Fruit fly (Drosophila melanogaster) whole organism, pupa: ENCODE results near the gene CG43725.

Experiments used
- CG10348 ChIP-seq: fragments of 200-800 bp; sonication (Bioruptor generic); IDR thresholded peaks from 2 replicates; pipeline ENCODE4 v1.3.6; 2022; ENCODE audit warnings: missing biosample characterization, missing genetic modification characterization
- CG12605 ChIP-seq: fragments of 200-800 bp; sonication (Bioruptor generic); IDR thresholded peaks from 2 replicates; pipeline ENCODE4 v1.3.6; 2022; ENCODE audit warnings: missing biosample characterization, missing genetic modification characterization
- CG13204 ChIP-seq: fragments of 200-800 bp; sonication (Bioruptor generic); optimal IDR thresholded peaks from 2 replicates; lab custom pipeline; 2018; ENCODE audit warnings: missing biosample characterization, mild to moderate bottlenecking, missing genetic modification characterization, moderate library complexity
- CG14655 ChIP-seq: fragments of 200-800 bp; sonication (Bioruptor generic); optimal IDR thresholded peaks from 3 replicates; lab custom pipeline; 2017; ENCODE audit warnings: mild to moderate bottlenecking, missing biosample characterization, missing genetic modification reagents, missing genetic modification characterization
- CG15710 ChIP-seq: fragments of 200-800 bp; sonication (Bioruptor generic); optimal IDR thresholded peaks from 2 replicates; lab custom pipeline; 2018; ENCODE audit warnings: missing biosample characterization, mild to moderate bottlenecking, missing genetic modification characterization, moderate library complexity
- CG17806 ChIP-seq: fragments of 200-800 bp; sonication (Bioruptor generic); optimal IDR thresholded peaks from 2 replicates; lab custom pipeline; 2018; ENCODE audit warnings: missing biosample characterization, mild to moderate bottlenecking, missing genetic modification characterization, moderate library complexity
- CG32121 ChIP-seq: fragments of 200-800 bp; sonication (Bioruptor generic); IDR thresholded peaks from 2 replicates; pipeline ENCODE4 v1.3.6; 2022; ENCODE audit warnings: missing biosample characterization, missing genetic modification characterization
- CG34367 ChIP-seq: fragments of 200-800 bp; sonication (Bioruptor generic); optimal IDR thresholded peaks from 2 replicates; lab custom pipeline; 2018; ENCODE audit warnings: missing biosample characterization, mild to moderate bottlenecking, missing genetic modification characterization
- CG4496 ChIP-seq: fragments of 200-800 bp; sonication (Bioruptor generic); IDR thresholded peaks from 3 replicates; pipeline ENCODE4 v1.3.6; 2022; ENCODE audit warnings: missing biosample characterization, missing genetic modification characterization
- CG8159 ChIP-seq: fragments of 200-800 bp; sonication (Bioruptor generic); optimal IDR thresholded peaks from 3 replicates; lab custom pipeline; 2018; ENCODE audit warnings: missing biosample characterization, mild to moderate bottlenecking, missing genetic modification characterization, moderate library complexity
- CG8301 ChIP-seq: fragments of 200-800 bp; sonication (Bioruptor generic); optimal IDR thresholded peaks from 2 replicates; lab custom pipeline; 2018; ENCODE audit warnings: missing biosample characterization, mild to moderate bottlenecking, missing genetic modification characterization
- CG9948 ChIP-seq: fragments of 200-800 bp; sonication (Bioruptor generic); optimal IDR thresholded peaks from 2 replicates; lab custom pipeline; 2018; ENCODE audit warnings: missing biosample characterization, mild to moderate bottlenecking, missing genetic modification characterization, moderate library complexity
- D1 ChIP-seq: fragments of 200-800 bp; sonication (Bioruptor generic); optimal IDR thresholded peaks from 2 replicates; lab custom pipeline; 2018; ENCODE audit warnings: missing biosample characterization, mild to moderate bottlenecking, missing genetic modification characterization, moderate library complexity
- EcR ChIP-seq: fragments of 200-800 bp; sonication (Bioruptor generic); optimal IDR thresholded peaks from 3 replicates; lab custom pipeline; 2019; ENCODE audit warnings: missing biosample characterization, missing genetic modification characterization, mild to moderate bottlenecking, moderate library complexity, missing genetic modification reagents
- Ets98B ChIP-seq: fragments of 200-800 bp; sonication (Bioruptor generic); IDR thresholded peaks from 2 replicates; pipeline ENCODE4 v1.3.6; 2022; ENCODE audit warnings: missing biosample characterization, missing genetic modification characterization
- Pif1A ChIP-seq: fragments of 200-800 bp; sonication (Bioruptor generic); optimal IDR thresholded peaks from 3 replicates; lab custom pipeline; 2016; ENCODE audit warnings: missing biosample characterization, missing genetic modification characterization
- Pif1B ChIP-seq: fragments of 200-800 bp; sonication (Bioruptor generic); optimal IDR thresholded peaks from 3 replicates; lab custom pipeline; 2016; ENCODE audit warnings: missing biosample characterization, missing genetic modification characterization
- Snoo ChIP-seq: fragments of 200-800 bp; sonication (Bioruptor generic); optimal IDR thresholded peaks from 3 replicates; lab custom pipeline; 2017; ENCODE audit warnings: missing biosample characterization, mild to moderate bottlenecking, missing genetic modification characterization, inconsistent platforms
- fd96Ca ChIP-seq: fragments of 200-800 bp; sonication (Bioruptor generic); IDR thresholded peaks from 3 replicates; pipeline ENCODE4 v1.3.6; 2022; ENCODE audit warnings: missing biosample characterization, missing genetic modification characterization
- gl ChIP-seq: fragments of 200-800 bp; sonication (Bioruptor generic); optimal IDR thresholded peaks from 2 replicates; lab custom pipeline; 2018; ENCODE audit warnings: missing biosample characterization, mild to moderate bottlenecking, missing genetic modification characterization
- rn ChIP-seq: fragments of 200-800 bp; sonication (Bioruptor generic); IDR thresholded peaks from 2 replicates; pipeline ENCODE4 v1.3.6; 2022; ENCODE audit warnings: missing biosample characterization, missing genetic modification characterization

CG43725 gene

dm6 chr2L:11067970-11068369 lies 7.3 kb upstream of the CG43725 start:
- no peak for TF ChIP-seq Pif1A (GFP tag; lab: Kevin White, UChicago)
- no peak for TF ChIP-seq CG8301 (tag; lab: Kevin White, UChicago)
- no peak for TF ChIP-seq EcR (GFP tag; lab: Kevin White, UChicago)
- no peak for TF ChIP-seq CG17806
- peak; percentile 13 for TF ChIP-seq Pif1B (GFP tag; lab: Kevin White, UChicago)
- TF ChIP-seq, all 21 proteins: peak for 1

DNA sequence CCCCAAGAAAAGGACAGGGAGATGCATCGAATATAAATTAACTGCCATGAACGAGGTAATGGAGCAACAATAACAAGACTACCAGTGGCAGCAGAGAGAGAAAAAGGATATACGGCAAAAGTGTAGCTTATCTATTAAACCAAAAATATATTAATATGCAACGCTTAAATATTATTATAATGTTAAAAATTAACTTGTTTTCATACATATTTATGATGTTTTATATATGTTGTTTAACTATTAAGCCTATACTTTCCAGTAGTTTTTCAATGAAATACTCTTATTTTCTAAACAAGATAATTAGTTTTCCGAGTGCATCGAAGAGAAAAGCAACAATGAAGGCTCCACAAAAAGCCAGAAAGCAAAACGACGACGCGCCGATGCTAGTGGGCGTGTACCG lies 6.9 kb upstream of the CG43725 start:
- TF ChIP-seq CG34367 (tag; lab: Kevin White, UChicago) (peak; percentile 32), Pif1A (GFP tag; lab: Kevin White, UChicago) (no peak), Snoo (no peak), fd96Ca (GFP tag; lab: Robert Waterston, UW) (no peak), CG32121 (GFP tag; lab: Robert Waterston, UW) (no peak), CG14655 (GFP tag; lab: Kevin White, UChicago) (peak; percentile 46), CG10348 (GFP tag; lab: Robert Waterston, UW) (no peak), CG4496 (GFP tag; lab: Robert Waterston, UW) (no peak), Pif1B (GFP tag; lab: Kevin White, UChicago) (no peak), CG8159 (peak; percentile 67), CG9948 (tag; lab: Kevin White, UChicago) (peak; percentile 43), CG17806 (peak; percentile 59), Ets98B (no peak), EcR (GFP tag; lab: Kevin White, UChicago) (no peak), rn (GFP tag; lab: Robert Waterston, UW) (no peak), gl (tag; lab: Kevin White, UChicago) (no peak), CG13204 (no peak), CG8301 (tag; lab: Kevin White, UChicago) (peak; percentile 37), CG12605 (GFP tag; lab: Robert Waterston, UW) (peak; percentile 23; the same call in 1 of the 2 replicates), D1 (peak; percentile 33), CG15710 (peak; percentile 59)

- TF ChIP-seq Pif1B (GFP tag; lab: Kevin White, UChicago), result no peak
- no peak for TF ChIP-seq Snoo
- TF ChIP-seq fd96Ca (GFP tag; lab: Robert Waterston, UW), result 0 out of 3 replicates have a peak, but pooled peaks have one; percentile 5
- peak; percentile 65 for TF ChIP-seq CG13204
- peak; percentile 37 for TF ChIP-seq EcR (GFP tag; lab: Kevin White, UChicago)
- TF ChIP-seq D1, result no peak
- TF ChIP-seq CG9948 (tag; lab: Kevin White, UChicago), result no peak
- no peak for TF ChIP-seq CG14655 (GFP tag; lab: Kevin White, UChicago)
- TF ChIP-seq CG34367 (tag; lab: Kevin White, UChicago), result no peak
- no peak for TF ChIP-seq CG10348 (GFP tag; lab: Robert Waterston, UW)
- no peak for TF ChIP-seq gl (tag; lab: Kevin White, UChicago)
Measured at dm6 chr2L:11068907-11069306, 6.4 kb upstream of the CG43725 start.

DNA sequence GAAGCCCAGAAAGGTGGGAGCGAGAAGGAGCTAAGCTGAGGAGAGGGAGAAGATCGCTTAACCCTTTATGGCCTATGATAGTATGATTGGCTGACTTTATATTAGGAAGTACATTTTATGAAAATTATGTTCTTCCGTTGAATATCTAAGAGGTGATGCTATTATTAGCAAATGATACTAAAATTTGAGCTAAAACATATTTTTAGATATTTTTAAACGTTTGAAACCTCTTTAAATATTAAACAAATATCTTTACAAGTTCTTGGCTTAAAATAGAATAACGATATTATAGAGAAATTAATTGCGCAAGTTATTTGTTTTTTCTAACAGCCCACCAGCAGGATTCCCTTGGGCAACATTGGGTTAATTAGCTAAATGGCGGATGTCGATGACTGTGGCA lies 5.8 kb upstream of the CG43725 start:
- peak; percentile 32 for TF ChIP-seq Pif1B (GFP tag; lab: Kevin White, UChicago)
- TF ChIP-seq CG15710, result peak; percentile 80
- TF ChIP-seq Pif1A (GFP tag; lab: Kevin White, UChicago), result peak; percentile 62
- no peak for TF ChIP-seq rn (GFP tag; lab: Robert Waterston, UW)
- TF ChIP-seq Snoo, result no peak
- TF ChIP-seq CG34367 (tag; lab: Kevin White, UChicago), result peak; percentile 77
- no peak for TF ChIP-seq CG10348 (GFP tag; lab: Robert Waterston, UW)
- TF ChIP-seq CG9948 (tag; lab: Kevin White, UChicago), result peak; percentile 86
- peak; percentile 77 for TF ChIP-seq CG17806
- TF ChIP-seq CG32121 (GFP tag; lab: Robert Waterston, UW), result no peak
- peak; percentile 42 for TF ChIP-seq gl (tag; lab: Kevin White, UChicago)
- peak; percentile 76 for TF ChIP-seq CG8301 (tag; lab: Kevin White, UChicago)
- TF ChIP-seq CG12605 (GFP tag; lab: Robert Waterston, UW), result no peak
- no peak for TF ChIP-seq CG13204
- peak; percentile 55 for TF ChIP-seq D1
- TF ChIP-seq fd96Ca (GFP tag; lab: Robert Waterston, UW), result no peak
- no peak for TF ChIP-seq EcR (GFP tag; lab: Kevin White, UChicago)
- TF ChIP-seq CG14655 (GFP tag; lab: Kevin White, UChicago), result peak; percentile 88
- no peak for TF ChIP-seq CG4496 (GFP tag; lab: Robert Waterston, UW)
- peak; percentile 85 for TF ChIP-seq CG8159
- no peak for TF ChIP-seq Ets98B

dm6 chr2L:11070862-11071261 lies 4.5 kb upstream of the CG43725 start, which contains the start of gene CG14915:
TSS of gene CG14915 (plus strand) at chr2L:11071027.
- TF ChIP-seq CG34367 (tag; lab: Kevin White, UChicago) (no peak), CG32121 (GFP tag; lab: Robert Waterston, UW) (no peak), D1 (no peak), fd96Ca (GFP tag; lab: Robert Waterston, UW) (no peak), Pif1A (GFP tag; lab: Kevin White, UChicago) (no peak), rn (GFP tag; lab: Robert Waterston, UW) (no peak), CG8301 (tag; lab: Kevin White, UChicago) (no peak), Ets98B (no peak), CG12605 (GFP tag; lab: Robert Waterston, UW) (no peak), CG10348 (GFP tag; lab: Robert Waterston, UW) (no peak), CG4496 (GFP tag; lab: Robert Waterston, UW) (no peak), Pif1B (GFP tag; lab: Kevin White, UChicago) (no peak)

DNA sequence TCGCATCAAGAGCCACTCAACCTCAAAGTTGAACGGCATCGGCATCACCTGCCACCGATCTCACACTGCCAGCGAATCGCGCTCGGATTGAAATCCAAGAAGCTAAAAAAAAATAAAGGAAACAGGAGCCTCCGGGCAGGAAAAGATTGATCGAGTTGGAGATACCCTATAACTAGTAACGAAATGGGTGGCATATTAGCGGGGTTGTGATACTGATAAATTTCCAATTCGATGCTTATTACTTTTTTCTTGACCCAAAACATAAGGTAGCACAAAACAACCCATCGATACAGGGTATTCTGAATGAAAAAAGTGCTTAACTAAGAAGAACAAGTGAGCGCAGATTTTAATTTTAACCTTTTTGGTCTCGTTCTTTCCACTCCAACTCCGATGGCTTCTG lies 3.1 kb upstream of the CG43725 start:
- TF ChIP-seq CG32121 (GFP tag; lab: Robert Waterston, UW) (no peak), gl (tag; lab: Kevin White, UChicago) (peak; percentile 57), Pif1B (GFP tag; lab: Kevin White, UChicago) (peak; percentile 71), CG17806 (peak; percentile 81), EcR (GFP tag; lab: Kevin White, UChicago) (peak; percentile 63), CG8159 (peak; percentile 78), CG13204 (peak; percentile 23), CG10348 (GFP tag; lab: Robert Waterston, UW) (no peak), CG15710 (peak; percentile 78), CG12605 (GFP tag; lab: Robert Waterston, UW) (no peak), rn (GFP tag; lab: Robert Waterston, UW) (no peak), Pif1A (GFP tag; lab: Kevin White, UChicago) (peak; percentile 82), Snoo (peak; percentile 23), CG4496 (GFP tag; lab: Robert Waterston, UW) (peak; percentile 68; the same call in 2 of the 3 replicates), Ets98B (no peak), CG8301 (tag; lab: Kevin White, UChicago) (peak; percentile 67), fd96Ca (GFP tag; lab: Robert Waterston, UW) (peak; percentile 61; the same call in 2 of the 3 replicates), D1 (peak; percentile 35), CG9948 (tag; lab: Kevin White, UChicago) (peak; percentile 79), CG34367 (tag; lab: Kevin White, UChicago) (peak; percentile 75), CG14655 (GFP tag; lab: Kevin White, UChicago) (peak; percentile 76)
- TF ChIP-seq, all 21 proteins: peak for 16
